Fruit fly (Drosophila melanogaster) whole organism, prepupa: ENCODE results near the gene CG17258.

Source experiments
- Blimp-1 ChIP-seq: fragments of 200-800 bp; sonication (Bioruptor generic); optimal IDR thresholded peaks from 3 replicates; lab custom pipeline; 2017; ENCODE audit warnings: missing biosample characterization, missing genetic modification characterization, mild to moderate bottlenecking, moderate library complexity, missing genetic modification reagents
- CG10631 ChIP-seq: fragments of 200-800 bp; sonication (Bioruptor generic); optimal IDR thresholded peaks from 2 replicates; lab custom pipeline; 2016; ENCODE audit warnings: missing biosample characterization, missing genetic modification characterization
- CG10669 ChIP-seq: fragments of 200-800 bp; sonication (Bioruptor generic); optimal IDR thresholded peaks from 3 replicates; lab custom pipeline; 2018; ENCODE audit warnings: missing biosample characterization, mild to moderate bottlenecking, missing genetic modification characterization, moderate library complexity
- CG11762 ChIP-seq: fragments of 200-800 bp; sonication (Bioruptor generic); optimal IDR thresholded peaks from 3 replicates; lab custom pipeline; 2016; ENCODE audit warnings: missing biosample characterization, missing genetic modification characterization; ENCODE audit not compliant: insufficient read depth
- CG11902 ChIP-seq: fragments of 200-800 bp; sonication (Bioruptor generic); optimal IDR thresholded peaks from 3 replicates; lab custom pipeline; 2016; ENCODE audit warnings: missing biosample characterization, missing genetic modification characterization
- CG15336 ChIP-seq: fragments of 200-800 bp; sonication (Bioruptor generic); IDR thresholded peaks from 2 replicates; pipeline ENCODE4 v1.3.6; 2022; ENCODE audit warnings: missing biosample characterization, missing genetic modification characterization
- CG1621 ChIP-seq: fragments of 200-800 bp; sonication (Bioruptor generic); optimal IDR thresholded peaks from 3 replicates; lab custom pipeline; 2018; ENCODE audit warnings: missing biosample characterization, mild to moderate bottlenecking, missing genetic modification characterization
- CG16779 ChIP-seq: fragments of 200-800 bp; sonication (Bioruptor generic); optimal IDR thresholded peaks from 3 replicates; lab custom pipeline; 2017; ENCODE audit warnings: missing biosample characterization, mild to moderate bottlenecking, missing genetic modification characterization
- CG3032 ChIP-seq: fragments of 200-800 bp; optimal IDR thresholded peaks from 2 replicates; lab custom pipeline; 2019; ENCODE audit warnings: missing biosample characterization, mild to moderate bottlenecking, missing genetic modification characterization, moderate library complexity
- CG31627 ChIP-seq: fragments of 200-800 bp; sonication (Bioruptor generic); optimal IDR thresholded peaks from 3 replicates; lab custom pipeline; 2016; ENCODE audit warnings: missing biosample characterization, missing genetic modification characterization
- CG32006 ChIP-seq: fragments of 200-800 bp; sonication (Bioruptor generic); optimal IDR thresholded peaks from 3 replicates; lab custom pipeline; 2017; ENCODE audit warnings: missing biosample characterization, mild to moderate bottlenecking, missing genetic modification characterization
- CG4318 ChIP-seq: fragments of 200-800 bp; sonication (Bioruptor generic); optimal IDR thresholded peaks from 3 replicates; lab custom pipeline; 2017; ENCODE audit warnings: missing biosample characterization, mild to moderate bottlenecking, missing genetic modification characterization
- CG6163 ChIP-seq: fragments of 200-800 bp; sonication (Bioruptor generic); IDR thresholded peaks from 3 replicates; pipeline ENCODE4 v1.3.6; 2022; ENCODE audit warnings: missing biosample characterization, missing genetic modification characterization
- CG6276 ChIP-seq: fragments of 200-800 bp; sonication (Bioruptor generic); optimal IDR thresholded peaks from 2 replicates; lab custom pipeline; 2017; ENCODE audit warnings: missing biosample characterization, mild to moderate bottlenecking, missing genetic modification characterization
- CG6792 ChIP-seq: fragments of 200-800 bp; sonication (Bioruptor generic); optimal IDR thresholded peaks from 3 replicates; lab custom pipeline; 2016; ENCODE audit warnings: missing biosample characterization, missing genetic modification characterization
- CG8119 ChIP-seq: fragments of 200-800 bp; sonication (Bioruptor generic); IDR thresholded peaks from 3 replicates; pipeline ENCODE4 v1.3.6; 2022; ENCODE audit warnings: missing biosample characterization, missing genetic modification characterization
- CG8319 ChIP-seq: fragments of 200-800 bp; sonication (Bioruptor generic); optimal IDR thresholded peaks from 3 replicates; lab custom pipeline; 2016; ENCODE audit warnings: missing biosample characterization, missing genetic modification characterization
- CG8632 ChIP-seq: fragments of 200-800 bp; sonication (Bioruptor generic); optimal IDR thresholded peaks from 3 replicates; lab custom pipeline; 2016; ENCODE audit warnings: missing biosample characterization, missing genetic modification characterization
- CG9139 ChIP-seq: fragments of 200-800 bp; sonication (Bioruptor generic); optimal IDR thresholded peaks from 3 replicates; lab custom pipeline; 2017; ENCODE audit warnings: missing biosample characterization, mild to moderate bottlenecking, missing genetic modification characterization
- Eip75B ChIP-seq: fragments of 200-800 bp; sonication (Bioruptor generic); optimal IDR thresholded peaks from 3 replicates; lab custom pipeline; 2016; ENCODE audit warnings: missing biosample characterization, missing genetic modification characterization
- Eip78C ChIP-seq: fragments of 200-800 bp; sonication (Bioruptor generic); peaks from one replicate; lab custom pipeline; 2016; ENCODE audit warnings: missing biosample characterization, missing genetic modification characterization
- Eip93F ChIP-seq: fragments of 200-800 bp; sonication (Bioruptor generic); optimal IDR thresholded peaks from 2 replicates; lab custom pipeline; 2016; ENCODE audit warnings: missing biosample characterization, mild to moderate bottlenecking, missing genetic modification characterization
- Ets21C ChIP-seq: fragments of 200-800 bp; sonication (Bioruptor generic); optimal IDR thresholded peaks from 3 replicates; lab custom pipeline; 2016; ENCODE audit warnings: missing biosample characterization, missing genetic modification characterization
- Ets96B ChIP-seq: fragments of 200-800 bp; optimal IDR thresholded peaks from 2 replicates; lab custom pipeline; 2019; ENCODE audit warnings: missing biosample characterization, mild to moderate bottlenecking, missing genetic modification characterization, moderate library complexity
- Gug ChIP-seq: fragments of 200-800 bp; sonication (Bioruptor generic); IDR thresholded peaks from 2 replicates; pipeline ENCODE4 v1.3.6; 2022; ENCODE audit warnings: missing biosample characterization, missing genetic modification characterization
- Hr38 ChIP-seq: sonication (Bioruptor generic); optimal IDR thresholded peaks from 2 replicates; lab custom pipeline; 2016; ENCODE audit warnings: missing biosample characterization, missing genetic modification characterization
- Hr4 ChIP-seq: fragments of 200-800 bp; sonication (Bioruptor generic); optimal IDR thresholded peaks from 3 replicates; lab custom pipeline; 2016; ENCODE audit warnings: missing biosample characterization, missing genetic modification characterization
- Lpt ChIP-seq: fragments of 200-800 bp; sonication (Bioruptor generic); optimal IDR thresholded peaks from 3 replicates; lab custom pipeline; 2016; ENCODE audit warnings: missing biosample characterization, missing genetic modification characterization
- Smox ChIP-seq: fragments of 200-800 bp; sonication (Bioruptor generic); optimal IDR thresholded peaks from 3 replicates; lab custom pipeline; 2016; ENCODE audit warnings: missing biosample characterization, missing genetic modification characterization
- Sox102F ChIP-seq: fragments of 200-800 bp; sonication (Bioruptor generic); optimal IDR thresholded peaks from 2 replicates; lab custom pipeline; 2016; ENCODE audit warnings: missing biosample characterization, mild to moderate bottlenecking, missing genetic modification characterization
- Sox14 ChIP-seq: fragments of 200-800 bp; sonication (Bioruptor generic); optimal IDR thresholded peaks from 3 replicates; lab custom pipeline; 2016; ENCODE audit warnings: missing biosample characterization, missing genetic modification characterization
- Sox15 ChIP-seq: fragments of 200-800 bp; sonication (Bioruptor generic); optimal IDR thresholded peaks from 3 replicates; lab custom pipeline; 2016; ENCODE audit warnings: missing biosample characterization, missing genetic modification characterization
- achi ChIP-seq: fragments of 200-800 bp; sonication (Bioruptor generic); optimal IDR thresholded peaks from 3 replicates; lab custom pipeline; 2016; ENCODE audit warnings: missing biosample characterization, missing genetic modification characterization
- acj6 ChIP-seq: fragments of 200-800 bp; sonication (Bioruptor generic); optimal IDR thresholded peaks from 3 replicates; lab custom pipeline; 2016; ENCODE audit warnings: missing biosample characterization, missing genetic modification characterization
- cyc ChIP-seq: fragments of 200-800 bp; sonication (Bioruptor generic); optimal IDR thresholded peaks from 3 replicates; lab custom pipeline; 2016; ENCODE audit warnings: missing biosample characterization, missing genetic modification characterization
- dsx ChIP-seq: fragments of 200-800 bp; optimal IDR thresholded peaks from 3 replicates; lab custom pipeline; 2019; ENCODE audit warnings: missing biosample characterization, mild to moderate bottlenecking, missing genetic modification characterization, moderate library complexity; ENCODE audit not compliant: poor library complexity, severe bottlenecking
- eg ChIP-seq: fragments of 200-800 bp; sonication (Bioruptor generic); IDR thresholded peaks from 3 replicates; pipeline ENCODE4 v1.3.6; 2022; ENCODE audit warnings: missing biosample characterization, missing genetic modification characterization
- esn ChIP-seq: fragments of 200-800 bp; sonication (Bioruptor generic); optimal IDR thresholded peaks from 2 replicates; lab custom pipeline; 2016; ENCODE audit warnings: missing biosample characterization, mild to moderate bottlenecking, missing genetic modification characterization, moderate library complexity
- fkh ChIP-seq: fragments of 200-800 bp; sonication (Bioruptor generic); optimal IDR thresholded peaks from 3 replicates; lab custom pipeline; 2017; ENCODE audit warnings: missing biosample characterization, mild to moderate bottlenecking, missing genetic modification characterization, moderate library complexity
- lz ChIP-seq: fragments of 200-800 bp; sonication (Bioruptor generic); optimal IDR thresholded peaks from 3 replicates; lab custom pipeline; 2016; ENCODE audit warnings: missing biosample characterization, missing genetic modification characterization
- net ChIP-seq: fragments of 200-800 bp; sonication (Bioruptor generic); optimal IDR thresholded peaks from 3 replicates; lab custom pipeline; 2016; ENCODE audit warnings: missing biosample characterization, missing genetic modification characterization
- salr ChIP-seq, 2 experiments: fragments of 200-800 bp; sonication (Bioruptor generic); optimal IDR thresholded peaks; 3 replicates each; lab custom pipeline; 2016 to 2018; ENCODE audit warnings: missing biosample characterization in 2 of 2, missing genetic modification characterization in 2 of 2, mild to moderate bottlenecking in 1 of 2
- ss ChIP-seq, 2 experiments: fragments of 200-800 bp; sonication (Bioruptor generic); optimal IDR thresholded peaks; 2 replicates in 1 of 2; 3 replicates in 1 of 2; lab custom pipeline; 2017 to 2018; ENCODE audit warnings: mild to moderate bottlenecking in 2 of 2, missing biosample characterization in 2 of 2, missing genetic modification characterization in 2 of 2, moderate library complexity in 1 of 2
- vri ChIP-seq: fragments of 200-800 bp; sonication (Bioruptor generic); optimal IDR thresholded peaks from 3 replicates; lab custom pipeline; 2016; ENCODE audit warnings: missing biosample characterization, mild to moderate bottlenecking, missing genetic modification characterization

Gene CG17258

dm6 chr2L:2993236-2993635, 41.9 kb downstream of the CG17258 start:
- no peak for TF ChIP-seq Eip93F (GFP tag; lab: Kevin White, UChicago)
- TF ChIP-seq CG10669 (GFP tag; lab: Kevin White, UChicago) = no peak
- TF ChIP-seq fkh (GFP tag; lab: Kevin White, UChicago) = peak; percentile 60
- TF ChIP-seq Sox14 (GFP tag; lab: Kevin White, UChicago) = no peak
- TF ChIP-seq CG9139 (GFP tag; lab: Kevin White, UChicago) = no peak
- TF ChIP-seq esn (GFP tag; lab: Kevin White, UChicago) = no peak
- TF ChIP-seq Ets21C (GFP tag; lab: Kevin White, UChicago) = no peak
- no peak for TF ChIP-seq CG16779
- TF ChIP-seq Hr38 (GFP tag; lab: Kevin White, UChicago) = no peak
- TF ChIP-seq, all 60 proteins: peak for 1

- TF ChIP-seq vri (no peak), esn (GFP tag; lab: Kevin White, UChicago) (peak; percentile 32), fkh (GFP tag; lab: Kevin White, UChicago) (peak; percentile 71), salr (GFP tag; optimal IDR thresholded peaks at IDR 0.05; lab: Kevin White, UChicago) (no peak), Sox102F (no peak), CG15336 (GFP tag; lab: Robert Waterston, UW) (no peak), Lpt (GFP tag; lab: Kevin White, UChicago) (no peak), Eip78C (GFP tag; lab: Kevin White, UChicago) (peak; percentile 75), eg (no peak), Blimp-1 (GFP tag; lab: Kevin White, UChicago) (peak; percentile 79), Ets21C (GFP tag; lab: Kevin White, UChicago) (no peak), lz (GFP tag; lab: Kevin White, UChicago) (peak; percentile 13)
These were observed 42.4 kb downstream of the CG17258 start, which contains the start of the genes okr and CG3558 for dm6 chr2L:2992664-2993174. Gene okr, minus strand, starts transcription at chr2L:2992759. Gene CG3558, plus strand, starts transcription at chr2L:2992870.

- no peak for TF ChIP-seq Eip75B
- TF ChIP-seq CG15336 (GFP tag; lab: Robert Waterston, UW) = peak; percentile 67
- TF ChIP-seq CG4318 (GFP tag; lab: Kevin White, UChicago) = no peak
- peak; percentile 78 for TF ChIP-seq Ets96B (tag; lab: Kevin White, UChicago)
- peak; percentile 88 for TF ChIP-seq acj6 (GFP tag; lab: Kevin White, UChicago)
- no peak for TF ChIP-seq achi (GFP tag; lab: Kevin White, UChicago)
- TF ChIP-seq Gug (GFP tag; lab: Robert Waterston, UW) = peak; percentile 75
- no peak for TF ChIP-seq CG8632
- TF ChIP-seq CG31627 (GFP tag; lab: Kevin White, UChicago) = peak; percentile 90
- TF ChIP-seq esn (GFP tag; lab: Kevin White, UChicago) = peak; percentile 87
- no peak for TF ChIP-seq net
- peak; percentile 84 for TF ChIP-seq lz (GFP tag; lab: Kevin White, UChicago)
- TF ChIP-seq CG10631 (GFP tag; lab: Kevin White, UChicago) = no peak
- no peak for TF ChIP-seq fkh (GFP tag; lab: Kevin White, UChicago)
- TF ChIP-seq ss (GFP tag; optimal IDR thresholded peaks at IDR 0.05; lab: Kevin White, UChicago) = no peak
- peak; percentile 89 for TF ChIP-seq eg
- TF ChIP-seq Sox15 (GFP tag; lab: Kevin White, UChicago) = peak; percentile 90
- TF ChIP-seq CG6792 = peak; percentile 82
- TF ChIP-seq CG1621 (tag; lab: Kevin White, UChicago) = peak; percentile 68
- TF ChIP-seq CG8119 (GFP tag; lab: Robert Waterston, UW) = peak; percentile 61
- no peak for TF ChIP-seq CG9139 (GFP tag; lab: Kevin White, UChicago)
- TF ChIP-seq vri = no peak
- no peak for TF ChIP-seq CG8319 (GFP tag; lab: Kevin White, UChicago)
- TF ChIP-seq CG32006 = no peak
- peak; percentile 72 for TF ChIP-seq CG11762 (GFP tag; lab: Kevin White, UChicago)
- no peak for TF ChIP-seq Smox (GFP tag; lab: Kevin White, UChicago)
- TF ChIP-seq dsx (GFP tag; lab: Kevin White, UChicago) = no peak
- TF ChIP-seq Sox102F = no peak
- no peak for TF ChIP-seq Hr4 (GFP tag; lab: Kevin White, UChicago)
- peak; percentile 86 for TF ChIP-seq CG11902 (GFP tag; lab: Kevin White, UChicago)
- peak; percentile 86 for TF ChIP-seq CG6163 (GFP tag; lab: Robert Waterston, UW)
- TF ChIP-seq cyc (GFP tag; lab: Kevin White, UChicago) = peak; percentile 85
- TF ChIP-seq CG10669 (GFP tag; lab: Kevin White, UChicago) = no peak
- peak; percentile 88 for TF ChIP-seq CG3032 (tag; lab: Kevin White, UChicago)
- TF ChIP-seq CG6276 = no peak
These were observed 47.3 kb downstream of the CG17258 start, which contains the start of the genes Chd1 and Bem46 for dm6 chr2L:2987681-2988381. Gene Chd1, minus strand, starts transcription at chr2L:2987723. Gene Bem46, plus strand, starts transcription at chr2L:2988116.
